Worm (Caenorhabditis elegans) whole organism, L4 larva: ENCODE data around the gene ain-1.
A peak's percentile ranks its signal among the peaks of the same experiment; 100 is the strongest.

Experiments
- F44E2.7 ChIP-seq: fragments of 200-800 bp; sonication (Bioruptor generic); IDR thresholded peaks from 2 replicates; pipeline ENCODE4 v2.1.2; 2022; ENCODE audit warnings: missing genetic modification characterization, missing compliant biosample characterization
- Y48G9A.11 ChIP-seq: fragments of 200-800 bp; sonication (Bioruptor generic); IDR thresholded peaks from 2 replicates; pipeline ENCODE4 v1.3.6; 2022; ENCODE audit warnings: missing genetic modification reagents, missing genetic modification characterization, missing compliant biosample characterization
- ZK337.2 ChIP-seq: fragments of 200-800 bp; sonication (Bioruptor generic); IDR thresholded peaks from 2 replicates; pipeline ENCODE4 v1.3.6; 2022; ENCODE audit warnings: missing genetic modification reagents, missing genetic modification characterization, missing compliant biosample characterization
- aly-2 ChIP-seq: sonication (generic microtip); optimal IDR thresholded peaks from 2 replicates; lab custom pipeline; 2018; ENCODE audit warnings: missing biosample characterization, missing genetic modification characterization
- dmd-9 ChIP-seq: fragments of 200-800 bp; sonication (Bioruptor generic); IDR thresholded peaks from 2 replicates; pipeline ENCODE4 v1.3.6; 2022; ENCODE audit warnings: missing genetic modification reagents, missing genetic modification characterization, missing compliant biosample characterization
- dpl-1 ChIP-seq: fragments of 150-350 bp; optimal IDR thresholded peaks from 2 replicates; lab custom pipeline; 2014; ENCODE audit warnings: missing biosample characterization, missing genetic modification reagents, missing genetic modification characterization
- duxl-1 ChIP-seq: sonication (generic microtip); optimal IDR thresholded peaks from 2 replicates; lab custom pipeline; 2016; ENCODE audit warnings: mild to moderate bottlenecking, missing genetic modification characterization, moderate library complexity, missing compliant biosample characterization; ENCODE audit not compliant: poor library complexity
- lin-13 ChIP-seq: fragments of 150-350 bp; optimal IDR thresholded peaks from 2 replicates; lab custom pipeline; 2014; ENCODE audit warnings: missing biosample characterization, missing genetic modification reagents, missing genetic modification characterization
- mxl-2 ChIP-seq: fragments of 200-800 bp; sonication (Bioruptor generic); conservative IDR thresholded peaks from 2 replicates; pipeline ENCODE4 v1.3.6; 2022; ENCODE audit warnings: missing genetic modification reagents, missing genetic modification characterization, missing compliant biosample characterization
- nhr-11 ChIP-seq: fragments of 150-350 bp; optimal IDR thresholded peaks from 2 replicates; lab custom pipeline; 2014; ENCODE audit warnings: missing biosample characterization, missing genetic modification characterization
- nhr-76 ChIP-seq: fragments of 150-350 bp; optimal IDR thresholded peaks from 2 replicates; lab custom pipeline; 2014; ENCODE audit warnings: missing biosample characterization, missing genetic modification characterization
- pha-4 ChIP-seq, 2 experiments: fragments of 150-350 bp in 1 of 2; fragments of 200-800 bp in 1 of 2; sonication (Bioruptor generic) in 1 of 2; IDR thresholded peaks in 1 of 2; optimal IDR thresholded peaks in 1 of 2; 2 replicates each; pipeline versions ENCODE4 v1.3.6 to Lab custom; 2014 to 2022; ENCODE audit warnings: missing genetic modification characterization in 2 of 2, missing genetic modification reagents in 2 of 2, missing biosample characterization in 1 of 2, missing compliant biosample characterization in 1 of 2
- unc-130 ChIP-seq: sonication (generic microtip); optimal IDR thresholded peaks from 2 replicates; lab custom pipeline; 2016; ENCODE audit warnings: missing genetic modification reagents, missing genetic modification characterization, missing compliant biosample characterization
- unc-62 ChIP-seq, 3 experiments: fragments of 150-350 bp in 1 of 3; sonication (generic microtip); optimal IDR thresholded peaks in 2 of 3; peaks in 1 of 3; 1 replicate in 1 of 3; 2 replicates in 2 of 3; lab custom pipeline; 2014 to 2017; ENCODE audit warnings: missing biosample characterization in 3 of 3, missing genetic modification characterization in 3 of 3, missing genetic modification reagents in 3 of 3, missing genotype in 1 of 3

DNA sequence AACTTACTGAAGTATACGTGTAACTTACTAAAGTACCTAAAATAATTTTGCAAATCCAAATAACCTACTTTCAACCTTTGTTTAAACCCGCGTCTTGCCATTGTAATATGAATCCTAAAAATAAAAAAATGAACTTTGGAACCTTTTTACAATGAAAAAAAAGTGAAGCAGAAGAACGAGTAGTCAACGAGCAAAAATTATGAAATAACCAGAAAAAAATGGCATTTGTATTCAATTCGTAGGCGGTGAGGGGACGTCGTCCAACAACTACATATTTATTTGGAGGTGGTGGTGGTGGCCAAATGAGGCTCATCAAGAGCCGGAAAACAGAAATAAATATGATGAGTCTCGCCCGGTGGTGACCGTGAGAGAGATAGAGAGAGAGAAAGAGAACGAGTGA, 49.5 kb downstream of the ain-1 start, which contains the start of gene F43B10.1:
- TF ChIP-seq nhr-11 (tag; lab: Kevin White, UChicago) (no peak), lin-13 (GFP tag; lab: Kevin White, UChicago) (no peak), dmd-9 (no peak), Y48G9A.11 (GFP tag; lab: Robert Waterston, UW) (no peak), aly-2 (tag; lab: Kevin White, UChicago) (no peak), unc-130 (GFP tag; lab: Kevin White, UChicago) (no peak), F44E2.7 (GFP tag; lab: Robert Waterston, UW) (no peak), pha-4 (GFP tag; IDR thresholded peaks at IDR 0.05; lab: Robert Waterston, UW) (no peak), pha-4 (tag; optimal IDR thresholded peaks at IDR 0.05; lab: Kevin White, UChicago) (no peak), nhr-76 (tag; lab: Kevin White, UChicago) (no peak), mxl-2 (GFP tag; lab: Robert Waterston, UW) (no peak), ZK337.2 (no peak), dpl-1 (GFP tag; lab: Kevin White, UChicago) (no peak), unc-62 (GFP tag; optimal IDR thresholded peaks at IDR 0.05 in 1 of 2; lab: Kevin White, UChicago) (peak in 1 of 2 experiments; percentile 71), unc-62 (tag; optimal IDR thresholded peaks at IDR 0.05; lab: Kevin White, UChicago) (no peak), duxl-1 (tag; lab: Kevin White, UChicago) (no peak)
